Worm (Caenorhabditis elegans): ENCODE data around the gene scl-6.
A peak's percentile ranks its signal among the peaks of the same experiment; 100 is the strongest.

scl-6 gene

ce11 chrIV:13089671-13090242 is 21.2 kb downstream of the scl-6 start:
- TF ChIP-seq cebp-2 (GFP tag; IDR thresholded peaks at IDR 0.05) (0 out of 2 replicates have a peak, but pooled peaks have one; percentile 18), sptf-2 (GFP tag; optimal IDR thresholded peaks at IDR 0.05) (no peak), zfh-2 (GFP tag; conservative IDR thresholded peaks at IDR 0.05) (peak; percentile 92; the same call in 1 of the 2 replicates), sea-2 (GFP tag; IDR thresholded peaks at IDR 0.05) (no peak), ama-1 (optimal IDR thresholded peaks at IDR 0.05) (no peak), ama-1 (GFP tag; optimal IDR thresholded peaks at IDR 0.05) (no peak), aptf-3 (GFP tag; IDR thresholded peaks at IDR 0.05) (no peak), hmg-20 (GFP tag; IDR thresholded peaks at IDR 0.05) (0 out of 2 replicates have a peak, but pooled peaks have one; percentile 8), nhr-27 (tag; optimal IDR thresholded peaks at IDR 0.05) (no peak), Y79H2A.3 (GFP tag; conservative IDR thresholded peaks at IDR 0.05) (no peak), egrh-3 (GFP tag; IDR thresholded peaks at IDR 0.05) (peak; percentile 85), lin-40 (tag; optimal IDR thresholded peaks at IDR 0.05) (no peak), die-1 (tag; optimal IDR thresholded peaks at IDR 0.05) (no peak), snpc-3.4 (tag; optimal IDR thresholded peaks at IDR 0.05) (no peak), nfya-1 (tag; optimal IDR thresholded peaks at IDR 0.05; ENCODE audit: borderline replicate concordance, insufficient read depth) (no peak), madf-10 (tag; optimal IDR thresholded peaks at IDR 0.05) (no peak), T07F8.4 (tag; optimal IDR thresholded peaks at IDR 0.05) (no peak), repo-1 (tag; optimal IDR thresholded peaks at IDR 0.05) (no peak), rpc-1 (optimal IDR thresholded peaks at IDR 0.05) (no peak), rpc-1 (tag; optimal IDR thresholded peaks at IDR 0.05) (no peak), pbrm-1 (GFP tag; IDR thresholded peaks at IDR 0.05) (0 out of 2 replicates have a peak, but pooled peaks have one; percentile 19), B0035.1 (tag; optimal IDR thresholded peaks at IDR 0.05) (no peak), F57A8.1 (GFP tag; optimal IDR thresholded peaks at IDR 0.05) (no peak), ztf-3 (GFP tag; optimal IDR thresholded peaks at IDR 0.05) (no peak), C17E4.6 (GFP tag; IDR thresholded peaks at IDR 0.05) (no peak), ceh-100 (GFP tag; IDR thresholded peaks at IDR 0.05) (no peak), F23B12.7 (tag; optimal IDR thresholded peaks at IDR 0.05; ENCODE audit: insufficient read depth) (no peak), nhr-120 (GFP tag; IDR thresholded peaks at IDR 0.05) (no peak)

- TF ChIP-seq mes-4 (tag; optimal IDR thresholded peaks at IDR 0.05) (no peak), athp-1 (tag; optimal IDR thresholded peaks at IDR 0.05) (no peak), rcor-1 (GFP tag; IDR thresholded peaks at IDR 0.05) (no peak)
These were observed 22.4 kb downstream of the scl-6 start, which contains the start of gene col-132 for ce11 chrIV:13090967-13091366. col-132 (minus strand) TSS chrIV:13091067.

ce11 chrIV:13093677-13094076 is 25.1 kb downstream of the scl-6 start, which contains the start of the genes prcc-1 and C39E9.12:
prcc-1 (minus strand) TSS chrIV:13093795.
C39E9.12 (plus strand) TSS chrIV:13094007.
- no peak for TF ChIP-seq bed-1 (GFP tag; IDR thresholded peaks at IDR 0.05)
- peak; percentile 44 for TF ChIP-seq tlf-1 (GFP tag; optimal IDR thresholded peaks at IDR 0.05)
- no peak for TF ChIP-seq lir-1 (GFP tag; conservative IDR thresholded peaks at IDR 0.05)
- TF ChIP-seq snpc-4 (GFP tag; optimal IDR thresholded peaks at IDR 0.05), result no peak
- peak in 2 of 4 experiments; percentile 1 to 67 for TF ChIP-seq snpc-4 (tag; optimal IDR thresholded peaks at IDR 0.05)
- peak; percentile 82 for TF ChIP-seq ceh-91 (GFP tag; IDR thresholded peaks at IDR 0.05)
- peak; percentile 72 for TF ChIP-seq madf-3 (GFP tag; IDR thresholded peaks at IDR 0.05)
- peak; percentile 88 for TF ChIP-seq mcd-1 (GFP tag; IDR thresholded peaks at IDR 0.05)
- TF ChIP-seq Y56A3A.18 (GFP tag; IDR thresholded peaks at IDR 0.05), result no peak
- peak; percentile 69 for TF ChIP-seq B0019.2 (GFP tag; conservative IDR thresholded peaks at IDR 0.05)
- peak; percentile 29; the same call in 1 of the 2 replicates for TF ChIP-seq pbrm-1 (GFP tag; IDR thresholded peaks at IDR 0.05)
- TF ChIP-seq F33H1.4 (GFP tag; IDR thresholded peaks at IDR 0.05), result peak; percentile 74
- peak; percentile 61 for TF ChIP-seq F23B12.7 (tag; optimal IDR thresholded peaks at IDR 0.05; ENCODE audit: insufficient read depth)
- TF ChIP-seq atf-7 (tag; optimal IDR thresholded peaks at IDR 0.05), result no peak
- TF ChIP-seq lsl-1 (GFP tag; optimal IDR thresholded peaks at IDR 0.05), result peak; percentile 74
- TF ChIP-seq repo-1 (tag; optimal IDR thresholded peaks at IDR 0.05), result no peak
- no peak for TF ChIP-seq Y95B8A.8 (GFP tag; IDR thresholded peaks at IDR 0.05)
- peak; percentile 12 for TF ChIP-seq ceh-27 (GFP tag; optimal IDR thresholded peaks at IDR 0.05)
- no peak for TF ChIP-seq bed-2 (GFP tag; IDR thresholded peaks at IDR 0.05)
- TF ChIP-seq aptf-3 (GFP tag; IDR thresholded peaks at IDR 0.05), result no peak
- TF ChIP-seq D2030.7 (GFP tag; IDR thresholded peaks at IDR 0.05), result peak; percentile 89

Measured in whole organism, young adult.